Fruit fly (Drosophila melanogaster) whole organism, embryonic: ENCODE results near the gene Nelf-E.

Source experiments
- Ada2b ChIP-seq: fragments of 200-800 bp; sonication (Bioruptor generic); IDR thresholded peaks from 2 replicates; pipeline ENCODE4 v1.3.6; 2022; ENCODE audit warnings: missing biosample characterization, missing genetic modification characterization
- Atf3 ChIP-seq: fragments of 200-800 bp; sonication (Bioruptor generic); optimal IDR thresholded peaks from 3 replicates; lab custom pipeline; 2016; ENCODE audit warnings: missing biosample characterization, missing genetic modification characterization
- Atf6 ChIP-seq: fragments of 200-800 bp; sonication (Bioruptor generic); IDR thresholded peaks from 2 replicates; pipeline ENCODE4 v1.3.6; 2022; ENCODE audit warnings: missing biosample characterization, missing genetic modification characterization
- CG1024 ChIP-seq: fragments of 200-800 bp; sonication (Bioruptor generic); IDR thresholded peaks from 2 replicates; pipeline ENCODE4 v1.3.6; 2022; ENCODE audit warnings: missing biosample characterization, missing genetic modification characterization
- CG10959 ChIP-seq: fragments of 200-800 bp; sonication (Bioruptor generic); IDR thresholded peaks from 2 replicates; pipeline ENCODE4 v1.3.6; 2022; ENCODE audit warnings: missing biosample characterization, missing genetic modification characterization
- CG12104 ChIP-seq: fragments of 200-800 bp; sonication (Bioruptor generic); optimal IDR thresholded peaks from 3 replicates; lab custom pipeline; 2016; ENCODE audit warnings: missing biosample characterization, missing genetic modification characterization
- CG12236 ChIP-seq: fragments of 200-800 bp; sonication (Bioruptor generic); optimal IDR thresholded peaks from 2 replicates; lab custom pipeline; 2016; ENCODE audit warnings: missing biosample characterization, missing genetic modification characterization
- CG15073 ChIP-seq: fragments of 200-800 bp; sonication (Bioruptor generic); optimal IDR thresholded peaks from 2 replicates; lab custom pipeline; 2016; ENCODE audit warnings: missing biosample characterization, missing genetic modification characterization
- CG17568 ChIP-seq: fragments of 200-800 bp; sonication (Bioruptor generic); optimal IDR thresholded peaks from 2 replicates; lab custom pipeline; 2018; ENCODE audit warnings: missing biosample characterization, mild to moderate bottlenecking, missing genetic modification characterization, moderate library complexity
- CG2678 ChIP-seq: fragments of 200-800 bp; sonication (Bioruptor generic); optimal IDR thresholded peaks from 3 replicates; lab custom pipeline; 2019; ENCODE audit warnings: missing biosample characterization, mild to moderate bottlenecking, missing genetic modification characterization, moderate library complexity
- CG2712 ChIP-seq: fragments of 200-800 bp; optimal IDR thresholded peaks from 3 replicates; lab custom pipeline; 2019; ENCODE audit warnings: missing biosample characterization, mild to moderate bottlenecking, missing genetic modification characterization, moderate library complexity
- CG31441 ChIP-seq: fragments of 200-800 bp; sonication (Bioruptor generic); IDR thresholded peaks from 2 replicates; pipeline ENCODE4 v1.3.6; 2022; ENCODE audit warnings: missing biosample characterization, missing genetic modification characterization
- CG32532 ChIP-seq: fragments of 200-800 bp; sonication (Bioruptor generic); IDR thresholded peaks from 2 replicates; pipeline ENCODE4 v1.3.6; 2022; ENCODE audit warnings: missing biosample characterization, missing genetic modification characterization
- CG34224 ChIP-seq: fragments of 200-800 bp; sonication (Bioruptor generic); IDR thresholded peaks from 3 replicates; pipeline ENCODE4 v1.3.6; 2022; ENCODE audit warnings: missing biosample characterization, missing genetic modification characterization; ENCODE audit not compliant: partially characterized antibody
- CG3838 ChIP-seq: fragments of 200-800 bp; sonication (Bioruptor generic); optimal IDR thresholded peaks from 3 replicates; lab custom pipeline; 2016; ENCODE audit warnings: missing biosample characterization, missing genetic modification characterization
- CG43689 ChIP-seq: fragments of 200-800 bp; sonication (Bioruptor generic); IDR thresholded peaks from 2 replicates; pipeline ENCODE4 v1.3.6; 2022; ENCODE audit warnings: missing biosample characterization, missing genetic modification characterization
- CG4730 ChIP-seq: fragments of 200-800 bp; sonication (Bioruptor generic); IDR thresholded peaks from 2 replicates; pipeline ENCODE4 v1.3.6; 2022; ENCODE audit warnings: missing biosample characterization, missing genetic modification characterization
- CG8281 ChIP-seq: fragments of 200-800 bp; sonication (Bioruptor generic); optimal IDR thresholded peaks from 2 replicates; lab custom pipeline; 2018; ENCODE audit warnings: missing biosample characterization, mild to moderate bottlenecking, missing genetic modification characterization, moderate library complexity
- Dll ChIP-seq: fragments of 200-800 bp; sonication (Bioruptor generic); IDR thresholded peaks from 4 replicates; pipeline ENCODE4 v1.3.6; 2022; ENCODE audit warnings: missing biosample characterization, missing genetic modification characterization; ENCODE audit not compliant: partially characterized antibody
- Doc3 ChIP-seq: fragments of 200-800 bp; sonication (Bioruptor generic); IDR thresholded peaks from 3 replicates; pipeline ENCODE4 v1.3.6; 2022; ENCODE audit warnings: missing biosample characterization, missing genetic modification characterization; ENCODE audit not compliant: partially characterized antibody
- Ets65A ChIP-seq: fragments of 200-800 bp; sonication (Bioruptor generic); peaks from one replicate; lab custom pipeline; 2016; ENCODE audit warnings: missing biosample characterization, missing genetic modification characterization
- Fer2 ChIP-seq: fragments of 200-800 bp; sonication (Bioruptor generic); optimal IDR thresholded peaks from 2 replicates; lab custom pipeline; 2018; ENCODE audit warnings: missing biosample characterization, mild to moderate bottlenecking, missing genetic modification characterization, moderate library complexity
- GATAe ChIP-seq: fragments of 200-800 bp; sonication (Bioruptor generic); conservative IDR thresholded peaks from 2 replicates; pipeline ENCODE4 v1.3.6; 2022; ENCODE audit warnings: missing biosample characterization, missing genetic modification characterization
- Hr78 ChIP-seq, 2 experiments: fragments of 200-800 bp in 1 of 2; fragments of >200 bp in 1 of 2; sonication (Bioruptor generic) in 1 of 2; optimal IDR thresholded peaks; 2 replicates each; lab custom pipeline; 2017 to 2019; ENCODE audit warnings: missing biosample characterization in 2 of 2, missing genetic modification characterization in 2 of 2, mild to moderate bottlenecking in 1 of 2, moderate library complexity in 1 of 2
- MBD-R2 ChIP-seq: fragments of 200-800 bp; sonication (Bioruptor generic); IDR thresholded peaks from 2 replicates; pipeline ENCODE4 v1.3.6; 2022; ENCODE audit warnings: missing biosample characterization, missing genetic modification characterization
- Max ChIP-seq: fragments of 200-800 bp; sonication (Bioruptor generic); optimal IDR thresholded peaks from 2 replicates; lab custom pipeline; 2016; ENCODE audit warnings: missing biosample characterization, mild to moderate bottlenecking, missing genetic modification characterization
- Med ChIP-seq: fragments of 200-800 bp; sonication (Bioruptor generic); peaks from one replicate; lab custom pipeline; 2016; ENCODE audit warnings: missing biosample characterization, missing genetic modification characterization, mild to moderate bottlenecking, inconsistent platforms, moderate library complexity
- ara ChIP-seq: fragments of 200-800 bp; sonication (Bioruptor generic); IDR thresholded peaks from 2 replicates; pipeline ENCODE4 v1.3.6; 2022; ENCODE audit warnings: missing biosample characterization, missing genetic modification characterization
- croc ChIP-seq: fragments of 200-800 bp; sonication (Bioruptor generic); conservative IDR thresholded peaks from 3 replicates; pipeline ENCODE4 v1.3.6; 2022; ENCODE audit warnings: missing biosample characterization, missing genetic modification characterization
- dpn ChIP-seq, 2 experiments: fragments of 200-800 bp; sonication (Bioruptor generic); optimal IDR thresholded peaks; 3 replicates each; lab custom pipeline; 2016; ENCODE audit warnings: missing biosample characterization in 2 of 2, missing genetic modification characterization in 2 of 2
- ewg ChIP-seq: fragments of 200-800 bp; sonication (Bioruptor generic); optimal IDR thresholded peaks from 3 replicates; lab custom pipeline; 2017; ENCODE audit warnings: mild to moderate bottlenecking, missing biosample characterization, missing genetic modification reagents, missing genetic modification characterization
- gem ChIP-seq: fragments of 200-800 bp; sonication (Bioruptor generic); optimal IDR thresholded peaks from 2 replicates; lab custom pipeline; 2019; ENCODE audit warnings: missing biosample characterization, mild to moderate bottlenecking, missing genetic modification characterization, moderate library complexity
- gfzf ChIP-seq: fragments of 200-800 bp; sonication (Bioruptor generic); optimal IDR thresholded peaks from 2 replicates; lab custom pipeline; 2016; ENCODE audit warnings: missing biosample characterization, mild to moderate bottlenecking, missing genetic modification characterization, moderate library complexity
- insv ChIP-seq, 2 experiments: fragments of 200-800 bp; sonication (Bioruptor generic); optimal IDR thresholded peaks; 3 replicates each; lab custom pipeline; 2016 to 2018; ENCODE audit warnings: missing biosample characterization in 2 of 2, missing genetic modification characterization in 2 of 2
- peb ChIP-seq: fragments of 200-800 bp; sonication (Bioruptor generic); IDR thresholded peaks from 2 replicates; pipeline ENCODE4 v1.3.6; 2022; ENCODE audit warnings: missing biosample characterization, missing genetic modification characterization
- pho ChIP-seq: fragments of 200-800 bp; sonication (Bioruptor generic); optimal IDR thresholded peaks from 2 replicates; lab custom pipeline; 2016; ENCODE audit warnings: missing biosample characterization, missing genetic modification characterization
- psq ChIP-seq: fragments of 200-800 bp; sonication (Bioruptor generic); optimal IDR thresholded peaks from 2 replicates; lab custom pipeline; 2017; ENCODE audit warnings: missing biosample characterization, missing genetic modification characterization
- scrt ChIP-seq: fragments of 200-800 bp; sonication (Bioruptor generic); optimal IDR thresholded peaks from 2 replicates; lab custom pipeline; 2018; ENCODE audit warnings: missing biosample characterization, mild to moderate bottlenecking, missing genetic modification characterization, moderate library complexity
- sd ChIP-seq: fragments of 200-800 bp; sonication (Bioruptor generic); optimal IDR thresholded peaks from 3 replicates; lab custom pipeline; 2018; ENCODE audit warnings: missing biosample characterization, mild to moderate bottlenecking, missing genetic modification characterization, moderate library complexity
- so ChIP-seq: fragments of 200-800 bp; sonication (Bioruptor generic); IDR thresholded peaks from 3 replicates; pipeline ENCODE4 v1.3.6; 2022; ENCODE audit warnings: missing biosample characterization, missing genetic modification characterization
- tx ChIP-seq: fragments of 200-800 bp; sonication (Bioruptor generic); optimal IDR thresholded peaks from 2 replicates; lab custom pipeline; 2016; ENCODE audit warnings: missing biosample characterization, missing genetic modification characterization
- wdn ChIP-seq: fragments of 200-800 bp; sonication (Bioruptor generic); IDR thresholded peaks from 2 replicates; pipeline ENCODE4 v1.3.6; 2022; ENCODE audit warnings: missing biosample characterization, missing genetic modification characterization
- z ChIP-seq: fragments of 200-800 bp; sonication (Bioruptor generic); IDR thresholded peaks from 3 replicates; pipeline ENCODE4 v1.3.6; 2022; ENCODE audit warnings: missing biosample characterization, missing genetic modification characterization

The Nelf-E gene

DNA sequence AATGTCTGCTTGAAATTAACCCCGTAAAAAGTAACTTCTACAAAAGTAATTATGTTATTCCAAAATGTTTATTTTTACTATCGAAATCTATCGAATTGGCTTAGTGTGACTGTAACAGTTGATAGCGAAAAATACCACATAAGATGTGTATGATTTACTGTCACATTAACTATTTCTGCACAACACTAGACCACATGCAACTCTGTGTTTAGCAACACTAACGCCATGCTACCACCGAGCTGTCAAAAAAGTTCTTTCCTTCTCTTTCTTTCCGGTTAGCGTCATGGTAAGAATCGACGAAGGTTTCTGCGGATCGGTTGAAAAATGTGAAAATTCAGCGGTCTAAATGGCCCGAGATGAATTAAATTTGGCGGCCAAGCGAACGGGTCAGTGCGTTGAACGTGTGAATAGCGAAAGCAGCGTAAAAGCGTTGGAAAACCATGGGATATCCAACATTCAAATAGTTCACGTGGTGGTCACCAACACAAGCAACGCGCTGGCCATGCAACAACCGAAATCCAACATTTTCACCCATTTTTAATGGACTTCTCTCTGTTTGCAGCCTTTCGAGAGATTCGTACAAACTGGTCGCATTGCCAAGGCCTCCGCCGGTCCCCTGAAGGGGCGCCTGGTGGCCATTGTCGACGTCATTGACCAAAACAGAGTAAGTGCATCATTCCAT lies at the start of gene Nelf-E, which contains the start of gene RpL14 (continued):
- TF ChIP-seq dpn (GFP tag; optimal IDR thresholded peaks at IDR 0.05; lab: Kevin White, UChicago) (peak; percentile 87 to 97), insv (GFP tag; optimal IDR thresholded peaks at IDR 0.05; lab: Kevin White, UChicago) (peak in 1 of 2 experiments; percentile 83), Doc3 (GFP tag; lab: Robert Waterston, UW) (no peak), Ada2b (GFP tag; lab: Robert Waterston, UW) (peak; percentile 74), CG4730 (GFP tag; lab: Robert Waterston, UW) (peak; percentile 82), CG34224 (GFP tag; lab: Robert Waterston, UW) (0 out of 3 replicates have a peak, but pooled peaks have one; percentile 49), Fer2 (tag; lab: Kevin White, UChicago) (peak; percentile 90), CG12236 (GFP tag; lab: Kevin White, UChicago) (peak; percentile 90), Atf3 (GFP tag; lab: Kevin White, UChicago) (peak; percentile 95), Ets65A (peak; percentile 100), ara (peak; percentile 89), pho (GFP tag; lab: Kevin White, UChicago) (peak; percentile 96), Hr78 (GFP tag; optimal IDR thresholded peaks at IDR 0.05; lab: Kevin White, UChicago) (no peak), CG32532 (GFP tag; lab: Robert Waterston, UW) (peak; percentile 94), CG1024 (GFP tag; lab: Robert Waterston, UW) (peak; percentile 93), scrt (GFP tag; lab: Kevin White, UChicago) (peak; percentile 93), Dll (GFP tag; lab: Robert Waterston, UW) (peak; percentile 42; the same call in 1 of the 4 replicates), tx (GFP tag; lab: Kevin White, UChicago) (peak; percentile 90), so (GFP tag; lab: Robert Waterston, UW) (peak; percentile 92), croc (GFP tag; lab: Robert Waterston, UW) (peak; percentile 79), CG2712 (tag; lab: Kevin White, UChicago) (peak; percentile 92), CG12104 (GFP tag; lab: Kevin White, UChicago) (peak; percentile 92), peb (GFP tag; lab: Robert Waterston, UW) (peak; percentile 76; the same call in 1 of the 2 replicates), CG17568 (GFP tag; lab: Kevin White, UChicago) (no peak), CG3838 (GFP tag; lab: Kevin White, UChicago) (peak; percentile 86), gfzf (GFP tag; lab: Kevin White, UChicago) (peak; percentile 98), wdn (peak; percentile 89), GATAe (peak; percentile 66; the same call in 1 of the 2 replicates), sd (no peak), CG10959 (GFP tag; lab: Robert Waterston, UW) (peak; percentile 85), ewg (peak; percentile 91), z (peak; percentile 68; the same call in 2 of the 3 replicates), psq (GFP tag; lab: Kevin White, UChicago) (peak; percentile 81), CG2678 (peak; percentile 88), Atf6 (GFP tag; lab: Robert Waterston, UW) (peak; percentile 92), MBD-R2 (GFP tag; lab: Robert Waterston, UW) (peak; percentile 97), gem (tag; lab: Kevin White, UChicago) (no peak), CG31441 (peak; percentile 94), CG15073 (GFP tag; lab: Kevin White, UChicago) (no peak), Med (GFP tag; lab: Kevin White, UChicago) (peak; percentile 100), Max (peak; percentile 92), CG43689 (peak; percentile 87), CG8281 (tag; lab: Kevin White, UChicago) (peak; percentile 72)
